Fruit fly (Drosophila melanogaster) whole organism, embryonic: Measurements from ENCODE around the gene CG9522.

ENCODE experiments used
- CG9797 ChIP-seq: fragments of 200-800 bp; sonication (Bioruptor generic); optimal IDR thresholded peaks from 3 replicates; lab custom pipeline; 2018; ENCODE audit warnings: missing biosample characterization, mild to moderate bottlenecking, missing genetic modification characterization
- Deaf1 ChIP-seq: fragments of 200-800 bp; optimal IDR thresholded peaks from 3 replicates; lab custom pipeline; 2019; ENCODE audit warnings: missing biosample characterization, mild to moderate bottlenecking, missing genetic modification characterization, moderate library complexity

DNA sequence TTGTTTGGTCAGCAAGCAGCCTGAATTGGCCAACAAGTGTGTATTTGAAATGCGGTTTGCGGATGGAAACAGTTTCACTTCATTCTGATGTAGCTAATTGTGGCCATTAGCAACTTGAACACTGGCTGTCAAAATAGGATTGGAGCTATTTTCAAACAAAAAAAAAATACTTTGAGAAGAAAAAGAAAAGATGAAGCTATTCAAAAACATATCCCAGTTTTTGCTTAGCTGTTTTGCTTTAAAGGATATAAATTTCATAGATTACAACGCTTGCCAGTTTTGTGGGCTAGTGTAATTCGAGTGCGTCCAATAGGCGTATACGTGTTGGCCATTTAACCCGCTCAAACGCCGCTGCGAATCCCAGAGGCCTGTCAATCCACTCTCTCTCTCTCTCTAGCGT, 36.4 kb downstream of the CG9522 start:
- TF ChIP-seq CG9797 (GFP tag; lab: Kevin White, UChicago) (no peak), Deaf1 (no peak)
